Worm (Caenorhabditis elegans) whole organism, young adult: ENCODE measurements around the gene fox-1.
A peak's percentile ranks its signal among the peaks of the same experiment; 100 is the strongest.

Experiments
- F10E7.11 ChIP-seq: sonication (generic microtip); optimal IDR thresholded peaks from 2 replicates; lab custom pipeline; 2017; ENCODE audit warnings: mild to moderate bottlenecking, missing genetic modification characterization, moderate library complexity, missing compliant biosample characterization
- F23B12.7 ChIP-seq: sonication (generic microtip); optimal IDR thresholded peaks from 2 replicates; lab custom pipeline; 2017; ENCODE audit warnings: missing genetic modification characterization, mild to moderate bottlenecking, missing compliant biosample characterization, antibody characterized with exemption, moderate library complexity; ENCODE audit not compliant: insufficient read depth
- F37B4.10 ChIP-seq: fragments of 200-800 bp; sonication (Bioruptor generic); IDR thresholded peaks from 2 replicates; pipeline ENCODE4 v1.3.6; 2022; ENCODE audit warnings: missing genetic modification characterization, missing compliant biosample characterization
- K12H6.12 ChIP-seq: fragments of 200-800 bp; sonication (Bioruptor generic); optimal IDR thresholded peaks from 2 replicates; lab custom pipeline; 2018; ENCODE audit warnings: mild to moderate bottlenecking, missing genetic modification characterization, missing compliant biosample characterization
- Y56A3A.18 ChIP-seq: fragments of 200-800 bp; sonication (Bioruptor generic); IDR thresholded peaks from 2 replicates; pipeline ENCODE4 v1.3.6; 2022; ENCODE audit warnings: missing genetic modification reagents, missing genetic modification characterization, missing compliant biosample characterization
- Y79H2A.3 ChIP-seq: fragments of 200-800 bp; sonication (Bioruptor generic); conservative IDR thresholded peaks from 2 replicates; pipeline ENCODE4 v1.3.6; 2022; ENCODE audit warnings: missing genetic modification reagents, missing genetic modification characterization, missing compliant biosample characterization
- Y95B8A.8 ChIP-seq: fragments of 200-800 bp; sonication (Bioruptor generic); IDR thresholded peaks from 2 replicates; pipeline ENCODE4 v1.3.6; 2022; ENCODE audit warnings: missing genetic modification reagents, missing genetic modification characterization, missing compliant biosample characterization
- ama-1 ChIP-seq, 3 experiments: fragments of 150-350 bp in 1 of 3; sonication (generic microtip) in 2 of 3; optimal IDR thresholded peaks; 2 replicates each; lab custom pipeline; 2014 to 2018; ENCODE audit warnings: missing biosample characterization in 2 of 3, missing genetic modification characterization in 2 of 3, missing genetic modification reagents in 2 of 3
- aptf-2 ChIP-seq: fragments of 200-800 bp; sonication (Bioruptor generic); conservative IDR thresholded peaks from 2 replicates; pipeline ENCODE4 v1.3.6; 2022; ENCODE audit warnings: missing genetic modification reagents, missing genetic modification characterization, missing compliant biosample characterization
- atf-7 ChIP-seq: sonication (generic microtip); optimal IDR thresholded peaks from 2 replicates; lab custom pipeline; 2017; ENCODE audit warnings: mild to moderate bottlenecking, missing genetic modification characterization, missing compliant biosample characterization
- attf-3 ChIP-seq: fragments of 200-800 bp; sonication (Bioruptor generic); conservative IDR thresholded peaks from 2 replicates; pipeline ENCODE4 v1.3.6; 2022; ENCODE audit warnings: missing genetic modification reagents, missing genetic modification characterization, missing compliant biosample characterization
- attf-6 ChIP-seq: fragments of 200-800 bp; sonication (Bioruptor generic); IDR thresholded peaks from 2 replicates; pipeline ENCODE4 v1.3.6; 2022; ENCODE audit warnings: missing genetic modification reagents, missing genetic modification characterization, missing compliant biosample characterization
- bed-2 ChIP-seq: fragments of 200-800 bp; sonication (Bioruptor generic); IDR thresholded peaks from 2 replicates; pipeline ENCODE4 v1.3.6; 2022; ENCODE audit warnings: missing genetic modification reagents, missing genetic modification characterization, missing compliant biosample characterization
- cebp-2 ChIP-seq: fragments of 200-800 bp; sonication (Bioruptor generic); IDR thresholded peaks from 2 replicates; pipeline ENCODE4 v1.3.6; 2022; ENCODE audit warnings: missing genetic modification characterization, missing compliant biosample characterization
- ceh-91 ChIP-seq: fragments of 200-800 bp; sonication (Bioruptor generic); IDR thresholded peaks from 2 replicates; pipeline ENCODE4 v1.3.6; 2022; ENCODE audit warnings: missing genetic modification reagents, missing genetic modification characterization, missing compliant biosample characterization
- chd-7 ChIP-seq: sonication (generic microtip); optimal IDR thresholded peaks from 2 replicates; lab custom pipeline; 2016; ENCODE audit warnings: mild to moderate bottlenecking, missing genetic modification characterization, moderate library complexity, missing compliant biosample characterization
- dox-1 ChIP-seq: fragments of 200-800 bp; sonication (Bioruptor generic); IDR thresholded peaks from 2 replicates; pipeline ENCODE4 v1.3.6; 2022; ENCODE audit warnings: missing genetic modification reagents, missing genetic modification characterization, missing compliant biosample characterization
- dpff-1 ChIP-seq: sonication (generic microtip); optimal IDR thresholded peaks from 2 replicates; lab custom pipeline; 2017; ENCODE audit warnings: mild to moderate bottlenecking, missing genetic modification characterization, missing compliant biosample characterization
- efl-1 ChIP-seq: fragments of 150-350 bp; optimal IDR thresholded peaks from 2 replicates; lab custom pipeline; 2014; ENCODE audit warnings: missing biosample characterization, missing genetic modification reagents, missing genetic modification characterization
- egl-18 ChIP-seq: fragments of 200-800 bp; sonication (Bioruptor generic); IDR thresholded peaks from 2 replicates; pipeline ENCODE4 v1.3.6; 2022; ENCODE audit warnings: missing genetic modification reagents, missing genetic modification characterization, missing compliant biosample characterization
- egl-44 ChIP-seq: fragments of 200-800 bp; sonication (Bioruptor generic); IDR thresholded peaks from 2 replicates; pipeline ENCODE4 v1.3.6; 2022; ENCODE audit warnings: missing genetic modification reagents, missing genetic modification characterization, missing compliant biosample characterization
- ekl-4 ChIP-seq: fragments of 200-800 bp; sonication (Bioruptor generic); IDR thresholded peaks from 2 replicates; pipeline ENCODE4 v1.3.6; 2022; ENCODE audit warnings: missing genetic modification reagents, missing genetic modification characterization, missing compliant biosample characterization
- ets-4 ChIP-seq: fragments of 200-800 bp; sonication (Bioruptor generic); optimal IDR thresholded peaks from 2 replicates; lab custom pipeline; 2018; ENCODE audit warnings: mild to moderate bottlenecking, missing genetic modification characterization, missing compliant biosample characterization
- gei-17 ChIP-seq: fragments of 200-800 bp; sonication (Bioruptor generic); optimal IDR thresholded peaks from 2 replicates; lab custom pipeline; 2018; ENCODE audit warnings: mild to moderate bottlenecking, missing genetic modification characterization, missing compliant biosample characterization
- hlh-26 ChIP-seq: fragments of 200-800 bp; sonication (Bioruptor generic); conservative IDR thresholded peaks from 2 replicates; pipeline ENCODE4 v1.3.6; 2022; ENCODE audit warnings: missing genetic modification reagents, missing genetic modification characterization, missing compliant biosample characterization
- hmg-1.2 ChIP-seq: fragments of 200-800 bp; sonication (Bioruptor generic); IDR thresholded peaks from 2 replicates; pipeline ENCODE4 v1.3.6; 2022; ENCODE audit warnings: missing genetic modification reagents, missing genetic modification characterization, missing compliant biosample characterization
- let-607 ChIP-seq, 2 experiments: fragments of 200-800 bp in 1 of 2; sonication (Bioruptor generic) in 1 of 2; sonication (generic microtip) in 1 of 2; optimal IDR thresholded peaks; 2 replicates each; lab custom pipeline; 2016 to 2018; ENCODE audit warnings: mild to moderate bottlenecking in 2 of 2, missing compliant biosample characterization in 2 of 2, missing genetic modification characterization in 2 of 2, moderate library complexity in 2 of 2, missing genotype in 1 of 2
- lin-40 ChIP-seq: sonication (generic microtip); optimal IDR thresholded peaks from 2 replicates; lab custom pipeline; 2016; ENCODE audit warnings: missing genetic modification characterization, mild to moderate bottlenecking, missing compliant biosample characterization, missing genotype, missing genetic modification reagents
- madf-10 ChIP-seq: sonication (generic microtip); optimal IDR thresholded peaks from 2 replicates; lab custom pipeline; 2016; ENCODE audit warnings: mild to moderate bottlenecking, missing genetic modification characterization, missing compliant biosample characterization
- madf-6 ChIP-seq: fragments of 200-800 bp; sonication (Bioruptor generic); IDR thresholded peaks from 2 replicates; pipeline ENCODE4 v1.3.6; 2022; ENCODE audit warnings: missing genetic modification reagents, missing genetic modification characterization, missing compliant biosample characterization
- mes-4 ChIP-seq: sonication (generic microtip); optimal IDR thresholded peaks from 2 replicates; lab custom pipeline; 2016; ENCODE audit warnings: missing genotype, missing genetic modification characterization, missing compliant biosample characterization
- nfya-1 ChIP-seq: sonication (generic microtip); optimal IDR thresholded peaks from 2 replicates; lab custom pipeline; 2017; ENCODE audit warnings: antibody characterized with exemption, missing compliant biosample characterization, missing genetic modification characterization, borderline replicate concordance; ENCODE audit not compliant: insufficient read depth
- nfyb-1 ChIP-seq: fragments of 200-800 bp; sonication (Bioruptor generic); IDR thresholded peaks from 2 replicates; pipeline ENCODE4 v1.3.6; 2022; ENCODE audit warnings: missing genetic modification reagents, missing genetic modification characterization, missing compliant biosample characterization
- nhr-80 ChIP-seq: sonication (generic microtip); optimal IDR thresholded peaks from 2 replicates; lab custom pipeline; 2016; ENCODE audit warnings: missing genetic modification characterization, missing compliant biosample characterization
- nhr-90 ChIP-seq: sonication (generic microtip); optimal IDR thresholded peaks from 2 replicates; lab custom pipeline; 2016; ENCODE audit warnings: missing genotype, mild to moderate bottlenecking, missing genetic modification characterization, missing compliant biosample characterization
- pha-4 ChIP-seq: fragments of 150-350 bp; sonication (generic microtip); optimal IDR thresholded peaks from 2 replicates; lab custom pipeline; 2014; ENCODE audit warnings: missing biosample characterization, missing genetic modification reagents, missing genetic modification characterization
- sdz-38 ChIP-seq: sonication (generic microtip); optimal IDR thresholded peaks from 2 replicates; lab custom pipeline; 2016; ENCODE audit warnings: missing genotype, missing genetic modification characterization, missing compliant biosample characterization
- somi-1 ChIP-seq: fragments of 200-800 bp; sonication (Bioruptor generic); optimal IDR thresholded peaks from 2 replicates; lab custom pipeline; 2018; ENCODE audit warnings: mild to moderate bottlenecking, missing genetic modification characterization, missing compliant biosample characterization
- tbx-9 ChIP-seq: sonication (generic microtip); optimal IDR thresholded peaks from 2 replicates; lab custom pipeline; 2016; ENCODE audit warnings: borderline replicate concordance, missing genetic modification characterization, inconsistent platforms, missing compliant biosample characterization
- unc-62 ChIP-seq: fragments of 150-350 bp; optimal IDR thresholded peaks from 2 replicates; lab custom pipeline; 2014; ENCODE audit warnings: missing biosample characterization, missing genetic modification reagents, missing genetic modification characterization
- xnd-1 ChIP-seq: sonication (generic microtip); optimal IDR thresholded peaks from 2 replicates; lab custom pipeline; 2016; ENCODE audit warnings: missing genotype, missing genetic modification reagents, missing genetic modification characterization, missing compliant biosample characterization
- ztf-22 ChIP-seq: fragments of 200-800 bp; sonication (Bioruptor generic); optimal IDR thresholded peaks from 2 replicates; lab custom pipeline; 2018; ENCODE audit warnings: mild to moderate bottlenecking, missing genetic modification characterization, moderate library complexity, missing compliant biosample characterization

fox-1 gene

ce11 chrX:2425284-2425683 is 34.4 kb downstream of the fox-1 start:
- no peak for TF ChIP-seq madf-10
- no peak for TF ChIP-seq Y95B8A.8 (GFP tag; lab: Robert Waterston, UW)
- no peak for TF ChIP-seq nfya-1 (tag; lab: Kevin White, UChicago)
- TF ChIP-seq xnd-1 (tag; lab: Kevin White, UChicago), result no peak
- TF ChIP-seq sdz-38 (tag; lab: Kevin White, UChicago), result no peak
- TF ChIP-seq tbx-9 (tag; lab: Kevin White, UChicago), result no peak
- TF ChIP-seq Y79H2A.3 (GFP tag; lab: Robert Waterston, UW), result no peak
- TF ChIP-seq hlh-26 (GFP tag; lab: Robert Waterston, UW), result no peak
- no peak for TF ChIP-seq chd-7 (tag; lab: Kevin White, UChicago)

ce11 chrX:2422123-2422522 is 37.6 kb downstream of the fox-1 start:
- TF ChIP-seq Y56A3A.18 (no peak), cebp-2 (GFP tag; lab: Robert Waterston, UW) (no peak), atf-7 (tag; lab: Kevin White, UChicago) (peak; percentile 29), attf-3 (GFP tag; lab: Robert Waterston, UW) (no peak), ets-4 (peak; percentile 47), bed-2 (GFP tag; lab: Robert Waterston, UW) (no peak), hlh-26 (GFP tag; lab: Robert Waterston, UW) (no peak), unc-62 (GFP tag; lab: Kevin White, UChicago) (peak; percentile 76), efl-1 (GFP tag; lab: Kevin White, UChicago) (no peak), F37B4.10 (GFP tag; lab: Robert Waterston, UW) (no peak), ceh-91 (GFP tag; lab: Robert Waterston, UW) (no peak), attf-6 (GFP tag; lab: Robert Waterston, UW) (no peak), hmg-1.2 (no peak), F10E7.11 (tag; lab: Kevin White, UChicago) (no peak), xnd-1 (tag; lab: Kevin White, UChicago) (no peak), dpff-1 (no peak), nhr-90 (tag; lab: Kevin White, UChicago) (peak; percentile 12), lin-40 (tag; lab: Kevin White, UChicago) (no peak), F23B12.7 (no peak), nhr-80 (tag; lab: Kevin White, UChicago) (peak; percentile 96), pha-4 (tag; lab: Kevin White, UChicago) (no peak), aptf-2 (GFP tag; lab: Robert Waterston, UW) (no peak), egl-18 (no peak), madf-6 (GFP tag; lab: Robert Waterston, UW) (no peak), ztf-22 (GFP tag; lab: Kevin White, UChicago) (peak; percentile 70), mes-4 (tag; lab: Kevin White, UChicago) (no peak), nfyb-1 (GFP tag; lab: Robert Waterston, UW) (no peak), somi-1 (GFP tag; lab: Kevin White, UChicago) (no peak), dox-1 (GFP tag; lab: Robert Waterston, UW) (peak; percentile 58; the same call in 1 of the 2 replicates), gei-17 (GFP tag; lab: Kevin White, UChicago) (no peak), chd-7 (tag; lab: Kevin White, UChicago) (peak; percentile 13), K12H6.12 (tag; lab: Kevin White, UChicago) (no peak), madf-10 (no peak), ama-1 (optimal IDR thresholded peaks at IDR 0.05; lab: Kevin White, UChicago) (no peak), ama-1 (GFP tag; optimal IDR thresholded peaks at IDR 0.05; lab: Kevin White, UChicago) (no peak), let-607 (tag; optimal IDR thresholded peaks at IDR 0.05; lab: Kevin White, UChicago) (peak; percentile 86 to 92), ekl-4 (peak; percentile 12; the same call in 1 of the 2 replicates), egl-44 (GFP tag; lab: Robert Waterston, UW) (no peak)
- TF ChIP-seq, all 124 proteins: peak for 10
